Fruit fly (Drosophila melanogaster): ENCODE data around the gene CG34136.
A peak's percentile ranks its signal among the peaks of the same experiment; 100 is the strongest.

Gene CG34136

DNA sequence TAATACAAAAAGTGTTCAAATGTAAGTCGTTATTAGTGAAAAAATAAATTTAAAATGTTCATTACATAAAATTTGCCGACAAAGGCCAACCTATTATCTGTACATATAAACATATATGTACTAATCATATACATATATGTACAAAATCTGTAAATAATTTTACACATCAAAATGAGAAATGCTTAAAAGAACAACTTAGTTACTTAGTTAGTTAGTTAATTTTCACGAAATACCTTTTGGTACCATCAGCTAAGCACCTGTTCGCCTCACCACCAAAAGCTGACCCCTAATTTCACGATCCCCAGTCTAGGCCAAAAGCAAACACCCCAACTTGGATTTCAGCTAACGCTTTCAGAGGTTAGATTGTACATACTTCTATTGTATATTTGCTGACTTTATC is 7.6 kb upstream of the CG34136 start, which contains the start of gene CG9259:
CG9259 (plus strand) TSS at position 301 of the 400 bp plus-strand sequence.
- TF ChIP-seq CG14711 (tag; optimal IDR thresholded peaks at IDR 0.05) (no peak), CG12768 (GFP tag; optimal IDR thresholded peaks at IDR 0.05) (no peak), tj (GFP tag; optimal IDR thresholded peaks at IDR 0.05) (no peak), toe (GFP tag; optimal IDR thresholded peaks at IDR 0.05) (no peak), cnc (optimal IDR thresholded peaks at IDR 0.05) (no peak), CG11617 (GFP tag; optimal IDR thresholded peaks at IDR 0.05) (no peak), Hr96 (GFP tag; optimal IDR thresholded peaks at IDR 0.05) (no peak), kay (GFP tag; ENCODE audit: borderline replicate concordance) (no peak), ovo (GFP tag; optimal IDR thresholded peaks at IDR 0.05) (no peak), Mnt (GFP tag; optimal IDR thresholded peaks at IDR 0.05) (no peak), CG5204 (GFP tag; optimal IDR thresholded peaks at IDR 0.05) (no peak), cic (GFP tag; optimal IDR thresholded peaks at IDR 0.05) (no peak)

DNA sequence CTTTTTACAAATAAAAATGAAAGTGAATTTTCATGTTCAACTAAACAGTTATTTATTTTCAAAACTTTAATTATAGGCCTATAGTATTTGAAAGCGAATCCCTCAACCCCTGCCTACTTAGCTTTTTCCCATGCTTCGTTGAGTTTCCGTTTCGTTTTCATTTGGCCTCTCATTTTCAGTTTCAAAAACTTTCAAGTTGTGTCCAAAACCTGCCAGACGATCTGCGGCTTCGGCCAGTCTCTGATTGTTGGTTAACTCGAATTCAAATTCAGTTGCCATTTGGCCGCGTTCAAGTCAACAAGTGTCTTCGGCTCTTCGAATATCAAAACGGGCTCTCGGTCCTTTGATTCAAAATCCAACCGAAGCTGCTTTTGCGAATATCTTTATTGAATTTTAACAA is 5.8 kb upstream of the CG34136 start, which contains the start of gene CG14397:
CG14397 (plus strand) TSS at position 270 of the 400 bp plus-strand sequence.
- TF ChIP-seq toe (GFP tag; optimal IDR thresholded peaks at IDR 0.05) (no peak), cic (GFP tag; optimal IDR thresholded peaks at IDR 0.05) (no peak), CG12768 (GFP tag; optimal IDR thresholded peaks at IDR 0.05) (no peak), Crg-1 (GFP tag; optimal IDR thresholded peaks at IDR 0.05) (no peak), ovo (GFP tag; optimal IDR thresholded peaks at IDR 0.05) (no peak), CG14711 (tag; optimal IDR thresholded peaks at IDR 0.05) (no peak), bab1 (GFP tag; optimal IDR thresholded peaks at IDR 0.05) (no peak), CG1620 (GFP tag; optimal IDR thresholded peaks at IDR 0.05) (no peak), CG33017 (tag; optimal IDR thresholded peaks at IDR 0.05) (no peak), Clk (GFP tag; optimal IDR thresholded peaks at IDR 0.05) (no peak), CG11617 (GFP tag; optimal IDR thresholded peaks at IDR 0.05) (no peak)

DNA sequence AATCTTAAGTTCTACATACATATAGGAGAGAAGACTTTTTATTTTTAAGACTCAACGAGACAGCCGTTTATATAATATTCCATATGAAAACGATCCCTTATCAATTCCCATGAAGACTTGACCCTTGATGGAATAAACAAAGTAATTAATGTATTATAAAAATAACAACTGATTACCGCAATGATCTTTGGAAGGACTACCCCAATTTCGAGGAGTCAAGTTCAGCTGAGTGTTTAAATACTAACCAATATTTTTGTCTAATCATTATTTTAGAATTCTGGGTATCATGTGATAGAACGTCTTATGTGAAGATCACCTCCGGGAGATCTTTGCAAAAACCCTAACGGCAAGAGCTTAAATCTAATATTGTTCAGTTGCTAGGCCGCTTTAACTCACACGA is 1.1 kb downstream of the CG34136 start:
- TF ChIP-seq pad (GFP tag; optimal IDR thresholded peaks at IDR 0.05) = no peak
- TF ChIP-seq CG11617 (GFP tag; optimal IDR thresholded peaks at IDR 0.05) = no peak
- no peak for TF ChIP-seq bab1 (GFP tag; optimal IDR thresholded peaks at IDR 0.05)

DNA sequence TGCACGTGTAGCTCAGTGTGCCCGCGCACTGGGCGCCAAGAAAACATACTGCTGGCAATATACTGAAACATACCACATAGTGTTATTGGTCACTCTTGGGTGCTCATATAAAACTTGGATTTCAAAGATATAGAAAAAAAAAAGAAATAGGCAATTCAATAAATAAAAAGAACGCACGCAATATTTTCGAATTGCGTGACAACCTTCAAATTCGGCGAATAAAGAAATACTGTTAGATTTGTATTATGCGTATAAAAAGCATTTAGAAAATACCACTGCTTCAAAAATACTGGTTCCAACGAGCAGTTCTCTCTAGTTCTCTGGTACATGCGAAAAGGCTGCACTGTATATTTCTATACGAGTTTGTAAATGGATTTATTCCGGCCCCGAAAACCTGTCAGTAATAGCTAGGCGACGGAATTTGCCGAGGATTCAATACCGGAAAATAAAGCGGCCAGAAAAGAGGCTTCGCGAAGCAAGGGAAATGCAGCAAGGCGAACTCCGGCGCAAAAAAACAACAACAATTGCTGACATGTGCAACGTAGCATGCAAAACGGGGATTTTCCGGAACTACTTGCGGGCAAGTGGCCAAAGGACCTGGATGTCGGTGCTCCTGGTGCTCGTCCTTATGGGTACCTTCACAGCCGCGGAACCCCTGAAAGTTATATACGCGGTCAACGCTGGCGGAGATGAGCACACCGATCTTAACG is 5.8 kb downstream of the CG34136 start, which contains the start of gene CG9257:
CG9257 (plus strand) TSS at position 345 of the 710 bp plus-strand sequence.
- TF ChIP-seq bab1 (GFP tag; optimal IDR thresholded peaks at IDR 0.05) (no peak), CG5204 (GFP tag; optimal IDR thresholded peaks at IDR 0.05) (peak; percentile 33), CG12768 (GFP tag; optimal IDR thresholded peaks at IDR 0.05) (no peak), cnc (optimal IDR thresholded peaks at IDR 0.05) (no peak), cic (GFP tag; optimal IDR thresholded peaks at IDR 0.05) (no peak), Mnt (GFP tag; optimal IDR thresholded peaks at IDR 0.05) (peak; percentile 99), CG11617 (GFP tag; optimal IDR thresholded peaks at IDR 0.05) (peak; percentile 17), CG7101 (tag; optimal IDR thresholded peaks at IDR 0.05) (peak; percentile 10), CG33017 (tag; optimal IDR thresholded peaks at IDR 0.05) (no peak), Crg-1 (GFP tag; optimal IDR thresholded peaks at IDR 0.05) (no peak)

DNA sequence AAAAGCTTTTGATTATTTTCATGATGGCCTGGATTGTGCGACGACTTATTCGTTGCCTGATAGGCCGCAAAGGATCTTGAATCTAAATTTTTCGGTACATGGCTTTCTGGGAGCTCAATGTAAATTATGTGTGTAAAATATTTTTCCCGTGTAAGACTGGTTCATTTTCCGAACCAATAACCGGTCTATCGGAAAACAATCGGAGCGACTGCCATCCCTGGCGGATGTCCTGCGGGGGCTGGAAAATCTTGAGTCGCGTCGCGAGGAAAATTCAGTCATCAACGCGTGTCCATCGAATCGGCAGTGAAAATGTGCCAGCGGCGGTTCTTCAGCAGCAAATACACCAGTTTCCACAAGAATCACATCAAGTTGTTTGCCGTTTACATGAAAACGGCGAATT is 7.6 kb downstream of the CG34136 start, which contains the start of the genes CG46307 and Nhe2:
CG46307 (plus strand) TSS at position 243 of the 400 bp plus-strand sequence.
Nhe2 (plus strand) TSS at position 243 of the 400 bp plus-strand sequence.
- no peak for TF ChIP-seq CG12768 (GFP tag; optimal IDR thresholded peaks at IDR 0.05)
- no peak for TF ChIP-seq CG5204 (GFP tag; optimal IDR thresholded peaks at IDR 0.05)
- no peak for TF ChIP-seq CG11617 (GFP tag; optimal IDR thresholded peaks at IDR 0.05)
- TF ChIP-seq bab1 (GFP tag; optimal IDR thresholded peaks at IDR 0.05) = no peak
- TF ChIP-seq pad (GFP tag; optimal IDR thresholded peaks at IDR 0.05) = no peak
- TF ChIP-seq tj (GFP tag; optimal IDR thresholded peaks at IDR 0.05) = no peak
- no peak for TF ChIP-seq toe (GFP tag; optimal IDR thresholded peaks at IDR 0.05)
- TF ChIP-seq CG33017 (tag; optimal IDR thresholded peaks at IDR 0.05) = no peak
- TF ChIP-seq kay (GFP tag; ENCODE audit: borderline replicate concordance) = no peak
- TF ChIP-seq Hr96 (GFP tag; optimal IDR thresholded peaks at IDR 0.05) = no peak

DNA sequence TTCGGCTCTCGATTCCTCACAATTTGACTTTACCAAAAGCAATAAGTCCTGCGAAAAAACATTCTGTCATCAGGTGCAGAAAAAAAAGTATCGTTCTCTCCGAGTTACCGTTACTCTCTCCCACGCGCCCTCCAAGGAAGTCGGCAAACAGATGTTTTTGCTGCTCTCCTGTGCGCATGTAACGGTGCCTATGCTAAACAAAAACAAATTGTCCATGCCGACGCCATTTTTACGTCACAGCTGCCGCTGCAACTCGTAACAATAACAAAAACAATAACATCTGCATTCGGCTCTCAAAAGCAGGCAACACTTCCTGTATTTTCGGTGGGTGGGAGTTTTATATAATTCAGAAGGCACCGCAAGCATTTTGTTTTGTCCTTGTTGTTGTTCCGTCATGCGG is 8.4 kb downstream of the CG34136 start:
- no peak for TF ChIP-seq Crg-1 (GFP tag; optimal IDR thresholded peaks at IDR 0.05)

DNA sequence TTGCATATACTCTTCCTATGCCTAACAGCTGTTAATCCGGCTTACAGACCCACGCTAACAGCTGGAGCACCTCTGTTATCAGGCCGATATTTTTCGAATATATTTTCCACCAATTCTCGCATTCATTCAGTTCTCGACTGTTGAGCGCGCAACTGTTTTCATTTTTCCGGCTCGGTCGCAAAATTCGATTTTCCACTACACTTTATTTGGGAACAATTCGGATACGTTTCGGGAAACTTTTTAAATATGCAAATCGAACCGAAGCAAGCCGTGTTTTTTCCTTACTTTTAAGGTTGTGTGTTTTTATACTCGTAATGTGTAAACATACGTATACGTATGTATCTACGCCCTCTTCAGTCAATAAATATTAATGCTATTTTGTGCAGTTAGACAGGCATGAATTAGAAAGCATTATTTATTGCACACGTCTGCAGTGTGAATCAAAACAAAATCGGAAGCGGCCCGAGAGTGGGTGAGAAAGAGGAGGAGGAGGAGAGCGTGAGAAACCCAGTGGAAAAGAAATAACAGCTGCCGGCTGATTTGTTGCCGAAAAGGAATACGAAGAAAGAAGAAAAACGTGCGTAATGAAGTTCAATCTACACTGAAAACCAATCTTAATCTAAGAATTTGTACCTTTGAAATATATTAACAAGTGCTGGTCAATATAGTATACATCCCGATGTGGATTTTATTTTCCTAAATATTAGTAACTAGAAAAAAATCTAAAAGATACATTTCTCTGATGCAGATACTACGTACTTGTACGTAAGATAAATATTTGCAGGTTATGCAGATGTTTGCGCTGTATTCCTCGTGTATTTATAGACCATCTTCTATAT is 11.1 kb downstream of the CG34136 start:
- TF ChIP-seq bab1 (GFP tag; optimal IDR thresholded peaks at IDR 0.05) = peak; percentile 25
- TF ChIP-seq CG11617 (GFP tag; optimal IDR thresholded peaks at IDR 0.05) = no peak
- TF ChIP-seq cic (GFP tag; optimal IDR thresholded peaks at IDR 0.05) = peak; percentile 54
- TF ChIP-seq tj (GFP tag; optimal IDR thresholded peaks at IDR 0.05) = peak; percentile 54

Data from whole organism, adult.